Worm (Caenorhabditis elegans) whole organism, L3 larva: ENCODE results near the gene T05H4.4.

ENCODE experiments used
- R02D3.7 ChIP-seq: fragments of 150-350 bp; optimal IDR thresholded peaks from 2 replicates; lab custom pipeline; 2014; ENCODE audit warnings: missing biosample characterization, missing genetic modification characterization
- ZK546.5 ChIP-seq: sonication (generic microtip); optimal IDR thresholded peaks from 2 replicates; lab custom pipeline; 2017; ENCODE audit warnings: missing biosample characterization, missing genetic modification characterization
- aly-2 ChIP-seq: fragments of 150-350 bp; optimal IDR thresholded peaks from 2 replicates; lab custom pipeline; 2014; ENCODE audit warnings: missing biosample characterization, missing genetic modification characterization
- elt-1 ChIP-seq: fragments of 150-350 bp; optimal IDR thresholded peaks from 2 replicates; lab custom pipeline; 2014; ENCODE audit warnings: missing biosample characterization, missing genetic modification characterization
- elt-3 ChIP-seq, 3 experiments: fragments of 150-350 bp in 1 of 3; sonication (generic microtip) in 2 of 3; optimal IDR thresholded peaks; 2 replicates in 2 of 3; 4 replicates in 1 of 3; lab custom pipeline; 2014 to 2017; ENCODE audit warnings: missing biosample characterization in 3 of 3, missing genetic modification characterization in 3 of 3
- nhr-25 ChIP-seq: sonication (generic microtip); optimal IDR thresholded peaks from 2 replicates; lab custom pipeline; 2017; ENCODE audit warnings: missing biosample characterization, missing genetic modification characterization
- nhr-43 ChIP-seq: sonication (generic microtip); optimal IDR thresholded peaks from 2 replicates; lab custom pipeline; 2016; ENCODE audit warnings: mild to moderate bottlenecking, missing genetic modification characterization, missing compliant biosample characterization; ENCODE audit not compliant: poor library complexity, severe bottlenecking
- pha-4 ChIP-seq: fragments of 150-350 bp; optimal IDR thresholded peaks from 2 replicates; lab custom pipeline; 2014; ENCODE audit warnings: missing biosample characterization, missing genetic modification reagents, missing genetic modification characterization
- snpc-4 ChIP-seq: fragments of 150-350 bp; optimal IDR thresholded peaks from 2 replicates; lab custom pipeline; 2014; ENCODE audit warnings: missing biosample characterization, missing genetic modification characterization

- TF ChIP-seq nhr-43 (tag; lab: Kevin White, UChicago) (no peak), snpc-4 (tag; lab: Kevin White, UChicago) (no peak), ZK546.5 (no peak), elt-1 (tag; lab: Kevin White, UChicago) (no peak), elt-3 (tag; optimal IDR thresholded peaks at IDR 0.05; lab: Kevin White, UChicago) (no peak), R02D3.7 (no peak), aly-2 (tag; lab: Kevin White, UChicago) (no peak), pha-4 (tag; lab: Kevin White, UChicago) (no peak), nhr-25 (tag; lab: Kevin White, UChicago) (no peak)
Measured at ce11 chrV:6389634-6390033, 49.1 kb upstream of the T05H4.4 start, which contains the start of gene F57F4.2.
